Worm (Caenorhabditis elegans) whole organism, late embryonic: ENCODE data around the gene icl-1.

Source experiments
- K02D7.2 ChIP-seq: sonication (generic microtip); optimal IDR thresholded peaks from 2 replicates; lab custom pipeline; 2017; ENCODE audit warnings: mild to moderate bottlenecking, missing genetic modification characterization, missing compliant biosample characterization
- K09A11.1 ChIP-seq: sonication (generic microtip); optimal IDR thresholded peaks from 2 replicates; lab custom pipeline; 2017; ENCODE audit warnings: antibody characterized with exemption, mild to moderate bottlenecking, missing genetic modification characterization, missing compliant biosample characterization; ENCODE audit not compliant: insufficient read depth
- T23F11.4 ChIP-seq: fragments of 200-800 bp; sonication (Bioruptor generic); optimal IDR thresholded peaks from 2 replicates; lab custom pipeline; 2018; ENCODE audit warnings: mild to moderate bottlenecking, missing genetic modification characterization, missing compliant biosample characterization
- Y22D7AL.16 ChIP-seq: sonication (generic microtip); optimal IDR thresholded peaks from 2 replicates; lab custom pipeline; 2016; ENCODE audit warnings: missing genetic modification characterization, missing compliant biosample characterization
- ceh-14 ChIP-seq: sonication (generic microtip); optimal IDR thresholded peaks from 2 replicates; lab custom pipeline; 2016; ENCODE audit warnings: missing genotype, missing genetic modification characterization, missing compliant biosample characterization
- ceh-18 ChIP-seq: sonication (generic microtip); optimal IDR thresholded peaks from 2 replicates; lab custom pipeline; 2016; ENCODE audit warnings: missing genetic modification characterization, missing compliant biosample characterization
- ceh-34 ChIP-seq: sonication (generic microtip); optimal IDR thresholded peaks from 2 replicates; lab custom pipeline; 2016; ENCODE audit warnings: mild to moderate bottlenecking, missing genetic modification characterization, missing compliant biosample characterization
- ceh-45 ChIP-seq: fragments of 200-800 bp; sonication (Bioruptor generic); IDR thresholded peaks from 2 replicates; pipeline ENCODE4 v1.3.6; 2022; ENCODE audit warnings: missing genetic modification reagents, missing genetic modification characterization, missing compliant biosample characterization
- ceh-48 ChIP-seq: sonication (generic microtip); optimal IDR thresholded peaks from 2 replicates; lab custom pipeline; 2016; ENCODE audit warnings: missing genetic modification characterization, inconsistent platforms, missing compliant biosample characterization
- ceh-9 ChIP-seq: sonication (generic microtip); optimal IDR thresholded peaks from 2 replicates; lab custom pipeline; 2016; ENCODE audit warnings: mild to moderate bottlenecking, missing genetic modification characterization, inconsistent platforms, missing compliant biosample characterization
- che-1 ChIP-seq: sonication (generic microtip); optimal IDR thresholded peaks from 2 replicates; lab custom pipeline; 2016; ENCODE audit warnings: mild to moderate bottlenecking, missing genetic modification characterization, missing compliant biosample characterization
- elt-2 ChIP-seq: sonication (generic microtip); optimal IDR thresholded peaks from 2 replicates; lab custom pipeline; 2016; ENCODE audit warnings: missing genetic modification reagents, missing genetic modification characterization, missing compliant biosample characterization
- elt-4 ChIP-seq: sonication (generic microtip); optimal IDR thresholded peaks from 2 replicates; lab custom pipeline; 2016; ENCODE audit warnings: missing genetic modification characterization, missing compliant biosample characterization
- ets-4 ChIP-seq: sonication (generic microtip); optimal IDR thresholded peaks from 2 replicates; lab custom pipeline; 2016; ENCODE audit warnings: missing genetic modification characterization, missing compliant biosample characterization
- fax-1 ChIP-seq: sonication (generic microtip); optimal IDR thresholded peaks from 2 replicates; lab custom pipeline; 2016; ENCODE audit warnings: missing genotype, missing genetic modification characterization, missing compliant biosample characterization
- fkh-10 ChIP-seq: fragments of 150-350 bp; optimal IDR thresholded peaks from 2 replicates; lab custom pipeline; 2014; ENCODE audit warnings: missing biosample characterization, missing genetic modification reagents, missing genetic modification characterization
- hlh-13 ChIP-seq: fragments of 200-800 bp; sonication (Bioruptor generic); optimal IDR thresholded peaks from 2 replicates; lab custom pipeline; 2018; ENCODE audit warnings: mild to moderate bottlenecking, missing genetic modification characterization, missing compliant biosample characterization
- hlh-30 ChIP-seq: sonication (generic microtip); optimal IDR thresholded peaks from 2 replicates; lab custom pipeline; 2017; ENCODE audit warnings: antibody characterized with exemption, missing genetic modification characterization, missing compliant biosample characterization; ENCODE audit not compliant: insufficient read depth
- hlh-6 ChIP-seq: sonication (generic microtip); optimal IDR thresholded peaks from 2 replicates; lab custom pipeline; 2016; ENCODE audit warnings: missing genotype, missing genetic modification characterization, missing compliant biosample characterization
- hlh-8 ChIP-seq: sonication (generic microtip); optimal IDR thresholded peaks from 2 replicates; lab custom pipeline; 2016; ENCODE audit warnings: missing genotype, missing genetic modification characterization, missing compliant biosample characterization
- lim-6 ChIP-seq: sonication (generic microtip); optimal IDR thresholded peaks from 2 replicates; lab custom pipeline; 2016; ENCODE audit warnings: missing genetic modification characterization, missing compliant biosample characterization
- lin-11 ChIP-seq: fragments of 200-800 bp; sonication (Bioruptor generic); optimal IDR thresholded peaks from 2 replicates; lab custom pipeline; 2018; ENCODE audit warnings: mild to moderate bottlenecking, missing genetic modification characterization, missing compliant biosample characterization
- nfya-1 ChIP-seq: sonication (generic microtip); optimal IDR thresholded peaks from 2 replicates; lab custom pipeline; 2017; ENCODE audit warnings: missing genetic modification characterization, mild to moderate bottlenecking, missing compliant biosample characterization, antibody characterized with exemption, moderate library complexity
- odd-2 ChIP-seq: sonication (generic microtip); optimal IDR thresholded peaks from 2 replicates; lab custom pipeline; 2017; ENCODE audit warnings: antibody characterized with exemption, mild to moderate bottlenecking, missing genetic modification characterization, missing compliant biosample characterization
- pag-3 ChIP-seq: sonication (generic microtip); optimal IDR thresholded peaks from 2 replicates; lab custom pipeline; 2016; ENCODE audit warnings: missing compliant biosample characterization, missing genetic modification characterization, borderline replicate concordance
- pat-9 ChIP-seq: fragments of 200-800 bp; sonication (Bioruptor generic); optimal IDR thresholded peaks from 2 replicates; lab custom pipeline; 2018; ENCODE audit warnings: mild to moderate bottlenecking, missing genetic modification characterization, moderate library complexity, missing compliant biosample characterization
- pqm-1 ChIP-seq: sonication (generic microtip); optimal IDR thresholded peaks from 2 replicates; lab custom pipeline; 2016; ENCODE audit warnings: missing genetic modification characterization, missing compliant biosample characterization
- sox-2 ChIP-seq: fragments of 200-800 bp; sonication (Bioruptor generic); IDR thresholded peaks from 2 replicates; pipeline ENCODE4 v1.3.6; 2022; ENCODE audit warnings: missing genetic modification reagents, missing genetic modification characterization, missing compliant biosample characterization
- ttx-3 ChIP-seq: sonication (generic microtip); optimal IDR thresholded peaks from 2 replicates; lab custom pipeline; 2016; ENCODE audit warnings: missing genetic modification reagents, missing genetic modification characterization, missing compliant biosample characterization
- unc-3 ChIP-seq, 2 experiments: fragments of 200-800 bp in 1 of 2; sonication (Bioruptor generic) in 1 of 2; sonication (generic microtip) in 1 of 2; conservative IDR thresholded peaks in 1 of 2; optimal IDR thresholded peaks in 1 of 2; 2 replicates each; pipeline versions ENCODE4 v1.3.6 to Lab custom; 2016 to 2022; ENCODE audit warnings: missing compliant biosample characterization in 2 of 2, missing genetic modification characterization in 2 of 2, missing genetic modification reagents in 1 of 2
- unc-55 ChIP-seq: sonication (generic microtip); optimal IDR thresholded peaks from 2 replicates; lab custom pipeline; 2017; ENCODE audit warnings: missing biosample characterization, missing genetic modification reagents, missing genetic modification characterization
- ztf-16 ChIP-seq: sonication (generic microtip); optimal IDR thresholded peaks from 2 replicates; lab custom pipeline; 2017; ENCODE audit warnings: missing genetic modification characterization, missing compliant biosample characterization

Gene icl-1

DNA sequence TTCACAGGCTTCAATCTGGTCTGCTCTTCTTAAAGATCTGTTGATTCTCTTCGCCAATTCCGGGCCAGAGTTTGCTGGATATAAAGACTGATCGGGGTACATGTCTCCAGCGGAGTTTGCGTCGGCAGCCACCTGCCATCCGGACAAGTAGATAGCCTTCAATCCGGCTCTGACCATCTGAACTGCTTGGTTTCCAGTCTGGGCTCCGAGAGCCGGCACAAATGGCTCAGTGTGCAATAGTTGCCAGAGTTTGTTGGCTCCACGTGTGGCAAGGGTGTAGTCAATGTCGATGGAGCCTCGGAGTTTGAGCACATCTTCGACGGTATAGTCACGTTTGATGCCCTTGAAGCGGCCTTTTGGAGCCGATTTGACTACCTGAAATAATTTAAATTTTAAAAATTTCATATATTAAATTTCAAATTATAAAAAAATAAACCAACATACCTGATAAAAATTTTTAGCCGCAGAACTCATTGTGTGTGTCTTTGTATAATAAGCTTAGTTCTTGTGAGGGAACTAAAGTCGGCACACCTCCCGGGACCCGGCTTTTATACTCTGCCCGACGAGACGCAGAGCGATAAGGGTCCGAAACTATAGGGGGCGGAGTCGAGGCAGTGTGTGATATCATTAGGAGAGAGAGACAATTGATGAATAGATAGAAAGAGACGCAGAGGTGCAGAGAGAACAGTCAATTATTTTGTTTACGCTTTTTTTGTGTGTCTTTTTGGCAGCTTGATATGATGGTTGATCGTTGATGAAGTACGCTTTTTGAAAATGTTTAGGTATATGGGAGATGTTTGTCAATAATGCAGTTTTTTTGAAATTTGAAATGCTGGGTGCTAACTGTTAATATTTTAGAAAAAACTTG, at the start of gene icl-1, which contains the start of gene srh-2:
Gene icl-1, minus strand, starts transcription at position 521 of the 868 bp plus-strand sequence.
Gene srh-2, plus strand, starts transcription at position 818 of the 868 bp plus-strand sequence.
- peak; percentile 2 for TF ChIP-seq K02D7.2 (tag; lab: Kevin White, UChicago)
- TF ChIP-seq hlh-30: no peak
- no peak for TF ChIP-seq ceh-48 (tag; lab: Kevin White, UChicago)
- TF ChIP-seq elt-4 (tag; lab: Kevin White, UChicago): no peak
- TF ChIP-seq fkh-10 (GFP tag; lab: Kevin White, UChicago): no peak
- no peak for TF ChIP-seq Y22D7AL.16 (tag; lab: Kevin White, UChicago)
- TF ChIP-seq pat-9: no peak
- no peak for TF ChIP-seq K09A11.1 (tag; lab: Kevin White, UChicago)
- TF ChIP-seq ceh-45 (GFP tag; lab: Robert Waterston, UW): no peak
- peak; percentile 78 for TF ChIP-seq elt-2 (tag; lab: Kevin White, UChicago)
- peak; percentile 14 for TF ChIP-seq ceh-18 (tag; lab: Kevin White, UChicago)
- no peak for TF ChIP-seq lim-6 (tag; lab: Kevin White, UChicago)
- no peak for TF ChIP-seq ceh-34 (tag; lab: Kevin White, UChicago)
- TF ChIP-seq unc-55 (GFP tag; lab: Kevin White, UChicago): peak; percentile 19
- no peak for TF ChIP-seq hlh-6 (tag; lab: Kevin White, UChicago)
- peak; percentile 19 for TF ChIP-seq nfya-1

DNA sequence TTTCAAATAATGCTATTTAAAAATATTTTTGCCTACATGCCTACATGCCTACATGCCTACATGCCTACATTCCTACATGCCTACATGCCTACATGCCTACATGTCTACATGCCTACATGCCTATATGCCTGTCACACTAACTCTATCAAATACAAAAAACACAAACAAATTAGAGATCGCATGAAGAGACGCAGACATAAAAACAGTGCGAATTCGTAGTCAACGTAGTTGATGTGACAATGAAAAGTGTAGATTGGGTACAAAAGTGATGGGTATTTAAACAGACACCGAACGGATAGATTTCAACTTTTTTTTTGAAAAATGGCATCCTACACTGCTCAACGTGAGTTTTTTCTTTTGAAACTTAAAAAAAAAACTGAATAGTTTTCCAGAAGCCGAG, 49.5 kb upstream of the icl-1 start, which contains the start of gene R09E12.9:
Gene R09E12.9, plus strand, starts transcription at position 316 of the 400 bp plus-strand sequence.
- TF ChIP-seq pqm-1 (tag; lab: Kevin White, UChicago): no peak
- TF ChIP-seq ceh-9 (tag; lab: Kevin White, UChicago): no peak
- TF ChIP-seq hlh-30: no peak
- no peak for TF ChIP-seq elt-4 (tag; lab: Kevin White, UChicago)
- no peak for TF ChIP-seq hlh-13
- TF ChIP-seq ceh-14 (tag; lab: Kevin White, UChicago): no peak

- TF ChIP-seq elt-2 (tag; lab: Kevin White, UChicago): no peak
- no peak for TF ChIP-seq fax-1 (tag; lab: Kevin White, UChicago)
- TF ChIP-seq T23F11.4: no peak
- TF ChIP-seq lim-6 (tag; lab: Kevin White, UChicago): no peak
- TF ChIP-seq pag-3 (tag; lab: Kevin White, UChicago): no peak
- TF ChIP-seq ceh-14 (tag; lab: Kevin White, UChicago): no peak
- no peak for TF ChIP-seq ztf-16 (tag; lab: Kevin White, UChicago)
- no peak for TF ChIP-seq hlh-8
- TF ChIP-seq fkh-10 (GFP tag; lab: Kevin White, UChicago): no peak
- no peak for TF ChIP-seq ceh-48 (tag; lab: Kevin White, UChicago)
- TF ChIP-seq Y22D7AL.16 (tag; lab: Kevin White, UChicago): no peak
- TF ChIP-seq ets-4 (tag; lab: Kevin White, UChicago): no peak
- TF ChIP-seq unc-3 (GFP tag; conservative IDR thresholded peaks at IDR 0.05; lab: Robert Waterston, UW): no peak
- no peak for TF ChIP-seq unc-3 (tag; optimal IDR thresholded peaks at IDR 0.05; lab: Kevin White, UChicago)
- TF ChIP-seq che-1 (tag; lab: Kevin White, UChicago): no peak
- TF ChIP-seq, all 69 proteins: peak for 0
These were observed 47.1 kb upstream of the icl-1 start, which contains the start of gene srbc-58 for ce11 chrV:774875-775359. Gene srbc-58, plus strand, starts transcription at chrV:774995.

DNA sequence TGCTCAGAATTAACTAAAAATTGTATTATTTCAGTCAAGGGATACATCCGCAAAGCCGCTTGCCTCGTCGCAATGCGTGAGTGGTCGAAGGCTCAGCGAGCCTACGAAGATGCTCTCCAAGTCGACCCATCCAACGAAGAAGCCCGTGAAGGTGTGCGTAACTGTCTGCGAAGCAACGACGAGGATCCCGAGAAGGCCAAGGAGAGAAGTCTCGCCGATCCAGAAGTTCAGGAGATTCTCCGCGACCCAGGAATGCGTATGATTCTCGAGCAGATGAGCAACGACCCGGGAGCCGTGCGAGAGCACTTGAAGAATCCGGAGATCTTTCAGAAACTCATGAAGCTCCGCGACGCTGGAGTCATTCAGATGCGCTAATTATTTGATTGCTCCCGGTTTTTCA, 46.5 kb upstream of the icl-1 start:
- no peak for TF ChIP-seq ttx-3 (tag; lab: Kevin White, UChicago)
- TF ChIP-seq lin-11 (tag; lab: Kevin White, UChicago): no peak
- no peak for TF ChIP-seq fax-1 (tag; lab: Kevin White, UChicago)
- TF ChIP-seq sox-2 (GFP tag; lab: Robert Waterston, UW): no peak
- TF ChIP-seq odd-2 (tag; lab: Kevin White, UChicago): no peak
